Worm (Caenorhabditis elegans): ENCODE results near the gene F46B3.9.

DNA sequence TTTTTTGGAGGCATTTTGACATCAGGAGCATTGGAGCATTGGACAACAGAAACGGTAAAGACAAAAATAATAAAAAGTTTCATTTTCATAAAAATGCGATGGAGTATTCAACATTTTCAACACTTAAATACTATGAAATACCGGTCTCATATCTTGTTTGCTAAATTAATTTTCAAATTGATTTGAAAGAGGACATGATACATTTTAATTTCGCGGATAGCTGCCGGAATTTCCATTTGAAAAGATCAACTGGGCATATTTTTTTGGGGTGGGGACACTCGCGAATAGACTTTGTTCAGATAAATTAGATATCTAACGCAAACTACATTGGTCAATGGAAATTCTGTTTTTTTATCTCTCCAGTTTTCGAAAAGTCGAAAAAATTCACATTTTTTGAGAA is 31.2 kb downstream of the F46B3.9 start, which contains the start of gene F26F2.10:
- TF ChIP-seq R02D3.7 (tag; optimal IDR thresholded peaks at IDR 0.05) (no peak), unc-130 (GFP tag; optimal IDR thresholded peaks at IDR 0.05) (no peak), dpl-1 (GFP tag; optimal IDR thresholded peaks at IDR 0.05) (no peak), mxl-2 (GFP tag; conservative IDR thresholded peaks at IDR 0.05) (no peak), lin-39 (tag; optimal IDR thresholded peaks at IDR 0.05) (no peak)

All from whole organism, L4 larva.